Worm (Caenorhabditis elegans) whole organism, mixed stage, embryonic: Measurements from ENCODE around the gene F01G10.4.

ENCODE experiments used
- ceh-43 ChIP-seq: fragments of 200-800 bp; sonication (Bioruptor generic); optimal IDR thresholded peaks from 2 replicates; lab custom pipeline; 2018; ENCODE audit warnings: mild to moderate bottlenecking, missing genetic modification characterization, moderate library complexity, missing compliant biosample characterization
- ceh-83 ChIP-seq: fragments of 200-800 bp; sonication (Bioruptor generic); optimal IDR thresholded peaks from 2 replicates; lab custom pipeline; 2018; ENCODE audit warnings: mild to moderate bottlenecking, missing genetic modification characterization, missing compliant biosample characterization
- nhr-12 ChIP-seq: fragments of 150-350 bp; optimal IDR thresholded peaks from 2 replicates; lab custom pipeline; 2014; ENCODE audit warnings: missing biosample characterization, missing genetic modification characterization
- nhr-237 ChIP-seq: fragments of 150-350 bp; optimal IDR thresholded peaks from 2 replicates; lab custom pipeline; 2014; ENCODE audit warnings: missing biosample characterization, missing genetic modification characterization
- nhr-28 ChIP-seq: fragments of 150-350 bp; optimal IDR thresholded peaks from 2 replicates; lab custom pipeline; 2014; ENCODE audit warnings: missing biosample characterization, missing genetic modification characterization
- nhr-76 ChIP-seq: sonication (generic microtip); optimal IDR thresholded peaks from 2 replicates; lab custom pipeline; 2017; ENCODE audit warnings: missing biosample characterization, missing genetic modification characterization

- TF ChIP-seq nhr-28 (tag; lab: Kevin White, UChicago) (no peak), ceh-83 (GFP tag; lab: Kevin White, UChicago) (peak; percentile 12), ceh-43 (no peak), nhr-237 (tag; lab: Kevin White, UChicago) (no peak), nhr-12 (tag; lab: Kevin White, UChicago) (no peak), nhr-76 (tag; lab: Kevin White, UChicago) (no peak)
Measured at ce11 chrIV:10252350-10252792, 20.0 kb upstream of the F01G10.4 start.
